Fruit fly (Drosophila melanogaster): Measurements from ENCODE around the gene Hcs.

Gene Hcs

DNA sequence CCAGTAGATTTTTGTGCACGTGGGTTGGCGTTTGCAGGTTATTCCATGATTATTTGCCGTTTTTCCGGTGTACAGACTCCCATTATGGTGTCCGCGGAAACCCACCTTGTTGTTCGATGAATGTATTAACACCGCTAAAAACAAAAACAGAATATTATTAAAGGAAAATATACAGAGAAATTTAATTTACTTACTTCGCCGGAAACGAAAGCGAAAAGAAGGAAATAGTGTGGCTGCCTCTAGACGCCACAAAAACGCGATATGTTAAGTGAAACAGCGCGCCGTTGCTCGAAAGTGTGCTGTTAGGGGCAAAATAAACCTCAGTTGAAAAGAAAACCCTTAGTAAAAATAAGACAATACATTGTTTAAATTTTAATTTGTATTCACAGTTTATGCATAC, 7.8 kb upstream of the Hcs start, which contains the start of gene RpL35A (continued):
- TF ChIP-seq CG9817 (tag; optimal IDR thresholded peaks at IDR 0.05), result peak; percentile 41
- peak; percentile 55; the same call in 1 of the 2 replicates for TF ChIP-seq Awh (GFP tag; IDR thresholded peaks at IDR 0.05)
- peak; percentile 99 for TF ChIP-seq wek (GFP tag; optimal IDR thresholded peaks at IDR 0.05)
- no peak for TF ChIP-seq CG10462 (GFP tag; optimal IDR thresholded peaks at IDR 0.05)
- TF ChIP-seq lola (GFP tag; optimal IDR thresholded peaks at IDR 0.05), result no peak
- TF ChIP-seq CG18262 (tag; optimal IDR thresholded peaks at IDR 0.05), result peak; percentile 58
- TF ChIP-seq kay (GFP tag; optimal IDR thresholded peaks at IDR 0.05), result no peak
- peak; percentile 67 for TF ChIP-seq CG17359 (tag; optimal IDR thresholded peaks at IDR 0.05)
- TF ChIP-seq corto (GFP tag; optimal IDR thresholded peaks at IDR 0.05), result no peak
- TF ChIP-seq CG16863 (GFP tag; optimal IDR thresholded peaks at IDR 0.05), result peak; percentile 27
- peak; percentile 87 for TF ChIP-seq gfzf (GFP tag; optimal IDR thresholded peaks at IDR 0.05)
- TF ChIP-seq H15 (GFP tag; IDR thresholded peaks at IDR 0.05), result 0 out of 3 replicates have a peak, but pooled peaks have one; percentile 9
- no peak for TF ChIP-seq CG15696 (tag; optimal IDR thresholded peaks at IDR 0.05)
- TF ChIP-seq lbe (GFP tag; optimal IDR thresholded peaks at IDR 0.05), result peak; percentile 74
- TF ChIP-seq bab2 (GFP tag; optimal IDR thresholded peaks at IDR 0.05), result no peak
- TF ChIP-seq Med (GFP tag), result peak; percentile 98
- no peak for TF ChIP-seq dan (GFP tag; IDR thresholded peaks at IDR 0.05)
- TF ChIP-seq dpn (GFP tag; optimal IDR thresholded peaks at IDR 0.05), result peak in 1 of 2 experiments; percentile 71
- TF ChIP-seq pb (GFP tag; optimal IDR thresholded peaks at IDR 0.05), result peak; percentile 70
- TF ChIP-seq oc (tag; optimal IDR thresholded peaks at IDR 0.05), result no peak
- no peak for TF ChIP-seq CG8944 (GFP tag; optimal IDR thresholded peaks at IDR 0.05)
- TF ChIP-seq Camta (GFP tag; optimal IDR thresholded peaks at IDR 0.05), result peak; percentile 69
- peak; percentile 89 for TF ChIP-seq CrebB (tag; optimal IDR thresholded peaks at IDR 0.05)
- no peak for TF ChIP-seq CG14667 (GFP tag; IDR thresholded peaks at IDR 0.05)
- peak; percentile 73 for TF ChIP-seq CG8388 (GFP tag; optimal IDR thresholded peaks at IDR 0.05)
- peak; percentile 85 for TF ChIP-seq CG15514 (GFP tag; optimal IDR thresholded peaks at IDR 0.05)
- no peak for TF ChIP-seq Tbp (GFP tag; optimal IDR thresholded peaks at IDR 0.05)
- TF ChIP-seq sim (GFP tag; IDR thresholded peaks at IDR 0.05), result 0 out of 2 replicates have a peak, but pooled peaks have one; percentile 28
- peak; percentile 48 for TF ChIP-seq CG18764 (GFP tag; optimal IDR thresholded peaks at IDR 0.05)
- peak; percentile 60 for TF ChIP-seq CG10979 (tag; optimal IDR thresholded peaks at IDR 0.05)
- peak; percentile 11 for TF ChIP-seq trh (GFP tag; optimal IDR thresholded peaks at IDR 0.05)
- TF ChIP-seq HLH3B (GFP tag; IDR thresholded peaks at IDR 0.05), result peak; percentile 26; the same call in 1 of the 2 replicates
- TF ChIP-seq Ssrp (tag; optimal IDR thresholded peaks at IDR 0.05), result no peak
- no peak for TF ChIP-seq CG34224 (GFP tag; IDR thresholded peaks at IDR 0.05; ENCODE audit: partially characterized antibody)
- TF ChIP-seq CG10654 (GFP tag; optimal IDR thresholded peaks at IDR 0.05), result peak; percentile 48
- peak; percentile 57 for TF ChIP-seq CG11398 (GFP tag; optimal IDR thresholded peaks at IDR 0.05)
- peak; percentile 84 for TF ChIP-seq CG6813 (GFP tag; optimal IDR thresholded peaks at IDR 0.05)
- peak; percentile 61; the same call in 1 of the 3 replicates for TF ChIP-seq CG34422 (GFP tag; IDR thresholded peaks at IDR 0.05)
- TF ChIP-seq CG2678 (tag; optimal IDR thresholded peaks at IDR 0.05), result peak; percentile 63
- TF ChIP-seq CG10366 (GFP tag; IDR thresholded peaks at IDR 0.05), result peak; percentile 34; the same call in 1 of the 2 replicates
- TF ChIP-seq mirr (GFP tag; optimal IDR thresholded peaks at IDR 0.05), result peak; percentile 87
- TF ChIP-seq CG6683 (GFP tag; optimal IDR thresholded peaks at IDR 0.05), result peak; percentile 48
- peak; percentile 79 for TF ChIP-seq CG17385 (GFP tag; optimal IDR thresholded peaks at IDR 0.05)
- peak; percentile 90 for TF ChIP-seq chm (GFP tag; IDR thresholded peaks at IDR 0.05)
- no peak for TF ChIP-seq CG8478 (optimal IDR thresholded peaks at IDR 0.05)
- TF ChIP-seq sens-2 (GFP tag; IDR thresholded peaks at IDR 0.05), result peak; percentile 74; the same call in 1 of the 2 replicates
- TF ChIP-seq salm (tag; optimal IDR thresholded peaks at IDR 0.05), result peak; percentile 64
- no peak for TF ChIP-seq esg (GFP tag; conservative IDR thresholded peaks at IDR 0.05)
- TF ChIP-seq Stat92E (GFP tag; optimal IDR thresholded peaks at IDR 0.05), result peak in 1 of 3 experiments; percentile 49
- no peak for TF ChIP-seq CG10959 (GFP tag; IDR thresholded peaks at IDR 0.05)

Measured in whole organism, embryonic.